Worm (Caenorhabditis elegans) whole organism, late embryonic: ENCODE results near the gene C55B6.4.

Source experiments
- ahr-1 ChIP-seq: sonication (generic microtip); optimal IDR thresholded peaks from 2 replicates; lab custom pipeline; 2016; ENCODE audit warnings: missing genetic modification characterization, missing compliant biosample characterization
- ceh-24 ChIP-seq: sonication (generic microtip); optimal IDR thresholded peaks from 2 replicates; lab custom pipeline; 2016; ENCODE audit warnings: mild to moderate bottlenecking, missing genetic modification characterization, missing compliant biosample characterization
- ceh-31 ChIP-seq: sonication (generic microtip); optimal IDR thresholded peaks from 2 replicates; lab custom pipeline; 2016; ENCODE audit warnings: missing genetic modification characterization, missing compliant biosample characterization
- ceh-6 ChIP-seq: fragments of 200-800 bp; sonication (Bioruptor generic); optimal IDR thresholded peaks from 2 replicates; lab custom pipeline; 2018; ENCODE audit warnings: mild to moderate bottlenecking, missing genetic modification characterization, missing compliant biosample characterization
- fkh-10 ChIP-seq: fragments of 150-350 bp; optimal IDR thresholded peaks from 2 replicates; lab custom pipeline; 2014; ENCODE audit warnings: missing biosample characterization, missing genetic modification reagents, missing genetic modification characterization
- nhr-11 ChIP-seq: fragments of 150-350 bp; optimal IDR thresholded peaks from 2 replicates; lab custom pipeline; 2014; ENCODE audit warnings: missing biosample characterization, missing genetic modification characterization
- pqm-1 ChIP-seq: sonication (generic microtip); optimal IDR thresholded peaks from 2 replicates; lab custom pipeline; 2016; ENCODE audit warnings: missing genetic modification characterization, missing compliant biosample characterization
- tbx-2 ChIP-seq: sonication (generic microtip); optimal IDR thresholded peaks from 2 replicates; lab custom pipeline; 2016; ENCODE audit warnings: missing genetic modification characterization, missing compliant biosample characterization

ce11 chrX:7222383-7222782 lies 34.9 kb upstream of the C55B6.4 start:
- TF ChIP-seq fkh-10 (GFP tag; lab: Kevin White, UChicago) = no peak
- TF ChIP-seq tbx-2 (tag; lab: Kevin White, UChicago) = no peak
- TF ChIP-seq nhr-11 (tag; lab: Kevin White, UChicago) = no peak
- TF ChIP-seq ceh-6 = no peak
- TF ChIP-seq ceh-31 (tag; lab: Kevin White, UChicago) = no peak
- no peak for TF ChIP-seq pqm-1 (tag; lab: Kevin White, UChicago)
- TF ChIP-seq ahr-1 (tag; lab: Kevin White, UChicago) = no peak
- TF ChIP-seq ceh-24 = no peak
